Worm (Caenorhabditis elegans) whole organism, late embryonic: Measurements from ENCODE around the gene nep-25.

Source experiments
- C08G9.2 ChIP-seq: sonication (generic microtip); optimal IDR thresholded peaks from 2 replicates; lab custom pipeline; 2016; ENCODE audit warnings: mild to moderate bottlenecking, missing genetic modification characterization, moderate library complexity, missing compliant biosample characterization
- ahr-1 ChIP-seq: sonication (generic microtip); optimal IDR thresholded peaks from 2 replicates; lab custom pipeline; 2016; ENCODE audit warnings: missing genetic modification characterization, missing compliant biosample characterization
- fkh-10 ChIP-seq: fragments of 150-350 bp; optimal IDR thresholded peaks from 2 replicates; lab custom pipeline; 2014; ENCODE audit warnings: missing biosample characterization, missing genetic modification reagents, missing genetic modification characterization
- hlh-30 ChIP-seq: sonication (generic microtip); optimal IDR thresholded peaks from 2 replicates; lab custom pipeline; 2017; ENCODE audit warnings: antibody characterized with exemption, missing genetic modification characterization, missing compliant biosample characterization; ENCODE audit not compliant: insufficient read depth
- lin-11 ChIP-seq: fragments of 200-800 bp; sonication (Bioruptor generic); optimal IDR thresholded peaks from 2 replicates; lab custom pipeline; 2018; ENCODE audit warnings: mild to moderate bottlenecking, missing genetic modification characterization, missing compliant biosample characterization
- nhr-11 ChIP-seq: fragments of 150-350 bp; optimal IDR thresholded peaks from 2 replicates; lab custom pipeline; 2014; ENCODE audit warnings: missing biosample characterization, missing genetic modification characterization
- pha-4 ChIP-seq: fragments of 150-350 bp; optimal IDR thresholded peaks from 2 replicates; lab custom pipeline; 2018; ENCODE audit warnings: missing biosample characterization, missing genetic modification reagents, missing genetic modification characterization
- pqm-1 ChIP-seq: sonication (generic microtip); optimal IDR thresholded peaks from 2 replicates; lab custom pipeline; 2016; ENCODE audit warnings: missing genetic modification characterization, missing compliant biosample characterization
- rnt-1 ChIP-seq: sonication (generic microtip); optimal IDR thresholded peaks from 2 replicates; lab custom pipeline; 2016; ENCODE audit warnings: missing genetic modification characterization, missing compliant biosample characterization
- sox-4 ChIP-seq: sonication (generic microtip); optimal IDR thresholded peaks from 2 replicates; lab custom pipeline; 2017; ENCODE audit warnings: mild to moderate bottlenecking, missing genetic modification characterization, inconsistent platforms, missing compliant biosample characterization
- unc-42 ChIP-seq: sonication (generic microtip); optimal IDR thresholded peaks from 2 replicates; lab custom pipeline; 2016; ENCODE audit warnings: missing genotype, missing genetic modification characterization, missing compliant biosample characterization
- ztf-16 ChIP-seq: sonication (generic microtip); optimal IDR thresholded peaks from 2 replicates; lab custom pipeline; 2017; ENCODE audit warnings: missing genetic modification characterization, missing compliant biosample characterization

DNA sequence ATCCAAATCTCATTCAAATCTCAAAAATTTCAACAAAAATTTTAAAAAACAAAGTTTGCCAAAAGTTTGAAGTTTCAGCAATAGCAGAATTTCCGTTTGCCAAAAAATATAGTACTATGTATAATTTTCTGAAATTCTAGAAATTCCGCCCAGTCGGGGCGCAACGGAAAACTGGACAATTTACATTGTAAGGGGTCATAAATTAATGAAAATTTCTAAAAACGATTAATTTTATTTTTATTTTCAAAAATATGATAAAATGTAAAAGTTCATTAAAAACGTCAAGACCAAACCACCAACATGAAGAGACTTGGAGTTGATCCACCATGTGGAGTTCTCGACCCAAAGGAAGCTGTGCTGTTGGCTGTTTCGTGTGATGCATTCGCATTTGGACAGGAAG is 23.7 kb upstream of the nep-25 start, which contains the start of gene ZK1248.4:
- TF ChIP-seq sox-4 (tag; lab: Kevin White, UChicago), result no peak
- TF ChIP-seq pqm-1 (tag; lab: Kevin White, UChicago), result no peak
- TF ChIP-seq nhr-11 (tag; lab: Kevin White, UChicago), result no peak
- no peak for TF ChIP-seq pha-4 (tag; lab: Kevin White, UChicago)
- no peak for TF ChIP-seq ztf-16
- TF ChIP-seq hlh-30, result no peak
- TF ChIP-seq unc-42, result no peak
- no peak for TF ChIP-seq C08G9.2
- no peak for TF ChIP-seq lin-11
- no peak for TF ChIP-seq rnt-1 (tag; lab: Kevin White, UChicago)
- TF ChIP-seq fkh-10 (GFP tag; lab: Kevin White, UChicago), result no peak
- TF ChIP-seq ahr-1 (tag; lab: Kevin White, UChicago), result no peak
